Worm (Caenorhabditis elegans) whole organism, L4 larva: Measurements from ENCODE around the gene srw-41.

Experiments
- D1046.2 ChIP-seq: fragments of 200-800 bp; sonication (Bioruptor generic); IDR thresholded peaks from 2 replicates; pipeline ENCODE4 v1.3.6; 2022; ENCODE audit warnings: missing genetic modification characterization, missing compliant biosample characterization
- F49E8.2 ChIP-seq: sonication (generic microtip); optimal IDR thresholded peaks from 2 replicates; lab custom pipeline; 2016; ENCODE audit warnings: missing compliant biosample characterization, mild to moderate bottlenecking, missing genetic modification characterization, borderline replicate concordance
- aha-1 ChIP-seq: fragments of 150-350 bp; peaks from one replicate; lab custom pipeline; 2014; ENCODE audit warnings: missing biosample characterization, missing genetic modification characterization
- attf-4 ChIP-seq: sonication (generic microtip); optimal IDR thresholded peaks from 3 replicates; lab custom pipeline; 2017; ENCODE audit warnings: missing biosample characterization, missing genetic modification characterization
- ctbp-1 ChIP-seq: fragments of 200-800 bp; sonication (Bioruptor generic); IDR thresholded peaks from 2 replicates; pipeline ENCODE4 v1.3.6; 2022; ENCODE audit warnings: missing genetic modification reagents, missing genetic modification characterization, missing compliant biosample characterization
- dmd-8 ChIP-seq: fragments of 200-800 bp; sonication (Bioruptor generic); IDR thresholded peaks from 2 replicates; pipeline ENCODE4 v1.3.6; 2022; ENCODE audit warnings: missing genetic modification characterization, missing compliant biosample characterization
- fos-1 ChIP-seq: fragments of 150-350 bp; optimal IDR thresholded peaks from 2 replicates; lab custom pipeline; 2014; ENCODE audit warnings: missing biosample characterization, missing genetic modification characterization
- lin-38 ChIP-seq: fragments of 200-800 bp; sonication (Bioruptor generic); IDR thresholded peaks from 2 replicates; pipeline ENCODE4 v1.3.6; 2022; ENCODE audit warnings: missing genetic modification reagents, missing genetic modification characterization, missing compliant biosample characterization
- nhr-10 ChIP-seq: fragments of 150-350 bp; optimal IDR thresholded peaks from 2 replicates; lab custom pipeline; 2014; ENCODE audit warnings: missing biosample characterization, missing genetic modification characterization
- nhr-76 ChIP-seq: fragments of 150-350 bp; optimal IDR thresholded peaks from 2 replicates; lab custom pipeline; 2014; ENCODE audit warnings: missing biosample characterization, missing genetic modification characterization
- spr-3 ChIP-seq: fragments of 200-800 bp; sonication (Bioruptor generic); optimal IDR thresholded peaks from 2 replicates; lab custom pipeline; 2018; ENCODE audit warnings: mild to moderate bottlenecking, missing genetic modification characterization, missing compliant biosample characterization
- unc-62 ChIP-seq, 3 experiments: fragments of 150-350 bp in 1 of 3; sonication (generic microtip); optimal IDR thresholded peaks in 2 of 3; peaks in 1 of 3; 1 replicate in 1 of 3; 2 replicates in 2 of 3; lab custom pipeline; 2014 to 2017; ENCODE audit warnings: missing biosample characterization in 3 of 3, missing genetic modification characterization in 3 of 3, missing genetic modification reagents in 3 of 3, missing genotype in 1 of 3

Gene srw-41

DNA sequence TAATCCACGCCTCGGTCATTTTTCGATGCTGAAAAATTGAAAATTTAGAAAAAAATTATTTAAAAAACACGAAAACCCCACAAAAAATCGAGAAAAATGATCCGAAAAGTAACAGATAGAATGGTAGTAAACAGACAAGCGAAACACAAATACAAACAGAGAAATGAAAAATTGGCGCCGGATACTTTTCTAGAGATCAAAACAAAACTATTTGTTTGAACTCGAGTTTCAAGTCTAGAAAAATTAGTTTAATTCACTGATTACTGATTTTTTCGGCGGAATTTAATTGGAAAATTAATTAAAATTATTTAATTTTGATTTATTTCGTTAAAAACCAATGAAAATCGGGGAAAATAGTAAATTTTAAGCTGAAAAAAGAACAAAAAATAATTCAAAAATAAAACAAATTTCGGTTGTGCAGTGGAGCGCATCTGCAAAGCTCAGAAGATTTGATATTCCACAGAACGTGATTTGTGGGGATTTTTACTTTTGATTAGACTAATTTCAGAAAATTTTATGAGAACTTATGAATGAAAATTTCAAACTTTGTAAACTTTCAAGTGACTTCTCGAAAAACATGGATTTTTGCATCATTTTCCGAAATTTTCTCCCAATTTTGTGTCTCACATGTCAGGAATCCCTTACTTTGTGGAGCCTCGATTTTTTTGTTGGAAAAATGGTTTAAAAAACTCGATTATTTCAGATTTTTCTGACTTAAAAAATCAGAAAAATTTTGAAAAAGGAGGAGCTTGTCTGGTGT is 49.1 kb downstream of the srw-41 start, which contains the start of gene gyg-2:
gyg-2 (minus strand) TSS at position 28 of the 760 bp plus-strand sequence.
- TF ChIP-seq lin-38, result peak; percentile 84
- no peak for TF ChIP-seq D1046.2 (GFP tag; lab: Robert Waterston, UW)
- no peak for TF ChIP-seq attf-4 (tag; lab: Kevin White, UChicago)
- TF ChIP-seq aha-1 (tag; lab: Kevin White, UChicago), result peak; percentile 9
- TF ChIP-seq fos-1, result no peak
- TF ChIP-seq dmd-8 (GFP tag; lab: Robert Waterston, UW), result no peak
- TF ChIP-seq nhr-10 (tag; lab: Kevin White, UChicago), result no peak
- no peak for TF ChIP-seq spr-3
- no peak for TF ChIP-seq nhr-76

DNA sequence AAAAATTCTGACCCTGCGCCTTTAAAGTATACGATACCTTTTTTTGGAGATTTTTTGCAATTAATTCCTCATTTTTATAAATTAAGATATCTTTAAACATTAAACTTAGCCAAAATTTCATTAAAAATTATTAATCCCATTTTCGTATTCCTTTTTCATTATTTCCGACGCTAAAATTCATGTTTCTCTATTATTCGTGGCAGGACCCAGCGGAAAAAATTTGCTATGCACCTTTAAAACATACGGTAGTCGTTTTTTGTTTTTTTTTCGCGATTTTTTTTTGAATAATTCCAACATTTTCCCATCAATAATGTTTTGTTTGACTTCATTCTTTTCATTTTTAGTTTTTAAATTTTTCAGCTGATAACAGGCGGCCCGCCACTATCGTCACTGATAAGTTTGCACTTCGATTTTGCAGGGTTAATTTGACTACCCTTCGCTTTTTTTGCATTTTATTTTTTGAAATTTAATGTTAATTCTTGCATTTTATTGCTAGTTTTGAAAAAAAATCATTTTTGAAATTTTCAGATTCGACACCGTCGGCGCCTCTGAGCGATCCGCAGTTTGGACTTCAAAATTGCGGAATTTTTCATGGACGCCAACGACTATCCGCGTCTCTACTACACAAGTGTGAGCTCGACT is 49.9 kb downstream of the srw-41 start, which contains the start of gene dkf-2:
dkf-2 (plus strand) TSS at position 592 of the 642 bp plus-strand sequence.
- TF ChIP-seq ctbp-1, result no peak
- TF ChIP-seq F49E8.2 (tag; lab: Kevin White, UChicago), result peak; percentile 46
- peak; percentile 20 for TF ChIP-seq aha-1 (tag; lab: Kevin White, UChicago)
- TF ChIP-seq unc-62 (GFP tag; optimal IDR thresholded peaks at IDR 0.05 in 1 of 2; lab: Kevin White, UChicago), result peak in 1 of 2 experiments; percentile 64
- TF ChIP-seq unc-62 (tag; optimal IDR thresholded peaks at IDR 0.05; lab: Kevin White, UChicago), result no peak
